Worm (Caenorhabditis elegans) whole organism, late embryonic: ENCODE results near the gene grl-18.

Source experiments
- C08G9.2 ChIP-seq: sonication (generic microtip); optimal IDR thresholded peaks from 2 replicates; lab custom pipeline; 2016; ENCODE audit warnings: mild to moderate bottlenecking, missing genetic modification characterization, moderate library complexity, missing compliant biosample characterization
- K09A11.1 ChIP-seq: sonication (generic microtip); optimal IDR thresholded peaks from 2 replicates; lab custom pipeline; 2017; ENCODE audit warnings: antibody characterized with exemption, mild to moderate bottlenecking, missing genetic modification characterization, missing compliant biosample characterization; ENCODE audit not compliant: insufficient read depth
- Y22D7AL.16 ChIP-seq: sonication (generic microtip); optimal IDR thresholded peaks from 2 replicates; lab custom pipeline; 2016; ENCODE audit warnings: missing genetic modification characterization, missing compliant biosample characterization
- ceh-14 ChIP-seq: sonication (generic microtip); optimal IDR thresholded peaks from 2 replicates; lab custom pipeline; 2016; ENCODE audit warnings: missing genotype, missing genetic modification characterization, missing compliant biosample characterization
- ceh-22 ChIP-seq: sonication (generic microtip); optimal IDR thresholded peaks from 2 replicates; lab custom pipeline; 2017; ENCODE audit warnings: missing biosample characterization, missing genetic modification characterization
- ceh-30 ChIP-seq: fragments of 150-350 bp; optimal IDR thresholded peaks from 2 replicates; lab custom pipeline; 2014; ENCODE audit warnings: missing biosample characterization, missing genetic modification characterization
- ceh-31 ChIP-seq: sonication (generic microtip); optimal IDR thresholded peaks from 2 replicates; lab custom pipeline; 2016; ENCODE audit warnings: missing genetic modification characterization, missing compliant biosample characterization
- ceh-34 ChIP-seq: sonication (generic microtip); optimal IDR thresholded peaks from 2 replicates; lab custom pipeline; 2016; ENCODE audit warnings: mild to moderate bottlenecking, missing genetic modification characterization, missing compliant biosample characterization
- ceh-48 ChIP-seq: sonication (generic microtip); optimal IDR thresholded peaks from 2 replicates; lab custom pipeline; 2016; ENCODE audit warnings: missing genetic modification characterization, inconsistent platforms, missing compliant biosample characterization
- ceh-6 ChIP-seq: fragments of 200-800 bp; sonication (Bioruptor generic); optimal IDR thresholded peaks from 2 replicates; lab custom pipeline; 2018; ENCODE audit warnings: mild to moderate bottlenecking, missing genetic modification characterization, missing compliant biosample characterization
- che-1 ChIP-seq: sonication (generic microtip); optimal IDR thresholded peaks from 2 replicates; lab custom pipeline; 2016; ENCODE audit warnings: mild to moderate bottlenecking, missing genetic modification characterization, missing compliant biosample characterization
- dmd-4 ChIP-seq: sonication (generic microtip); optimal IDR thresholded peaks from 2 replicates; lab custom pipeline; 2016; ENCODE audit warnings: borderline replicate concordance, missing genetic modification characterization, missing compliant biosample characterization
- eyg-1 ChIP-seq: sonication (generic microtip); optimal IDR thresholded peaks from 2 replicates; lab custom pipeline; 2016; ENCODE audit warnings: missing genotype, missing genetic modification characterization, missing compliant biosample characterization
- fkh-10 ChIP-seq: fragments of 150-350 bp; optimal IDR thresholded peaks from 2 replicates; lab custom pipeline; 2014; ENCODE audit warnings: missing biosample characterization, missing genetic modification reagents, missing genetic modification characterization
- gmeb-2 ChIP-seq: sonication (generic microtip); optimal IDR thresholded peaks from 2 replicates; lab custom pipeline; 2016; ENCODE audit warnings: missing genetic modification characterization, inconsistent platforms, missing compliant biosample characterization
- hlh-13 ChIP-seq: fragments of 200-800 bp; sonication (Bioruptor generic); optimal IDR thresholded peaks from 2 replicates; lab custom pipeline; 2018; ENCODE audit warnings: mild to moderate bottlenecking, missing genetic modification characterization, missing compliant biosample characterization
- hlh-15 ChIP-seq: sonication (generic microtip); optimal IDR thresholded peaks from 2 replicates; lab custom pipeline; 2016; ENCODE audit warnings: missing genetic modification characterization, missing compliant biosample characterization
- hlh-30 ChIP-seq: sonication (generic microtip); optimal IDR thresholded peaks from 2 replicates; lab custom pipeline; 2017; ENCODE audit warnings: antibody characterized with exemption, missing genetic modification characterization, missing compliant biosample characterization; ENCODE audit not compliant: insufficient read depth
- hlh-8 ChIP-seq: sonication (generic microtip); optimal IDR thresholded peaks from 2 replicates; lab custom pipeline; 2016; ENCODE audit warnings: missing genotype, missing genetic modification characterization, missing compliant biosample characterization
- lim-6 ChIP-seq: sonication (generic microtip); optimal IDR thresholded peaks from 2 replicates; lab custom pipeline; 2016; ENCODE audit warnings: missing genetic modification characterization, missing compliant biosample characterization
- madf-2 ChIP-seq: sonication (generic microtip); optimal IDR thresholded peaks from 2 replicates; lab custom pipeline; 2017; ENCODE audit warnings: missing genetic modification characterization, missing compliant biosample characterization
- nfya-1 ChIP-seq: sonication (generic microtip); optimal IDR thresholded peaks from 2 replicates; lab custom pipeline; 2017; ENCODE audit warnings: missing genetic modification characterization, mild to moderate bottlenecking, missing compliant biosample characterization, antibody characterized with exemption, moderate library complexity
- odd-2 ChIP-seq: sonication (generic microtip); optimal IDR thresholded peaks from 2 replicates; lab custom pipeline; 2017; ENCODE audit warnings: antibody characterized with exemption, mild to moderate bottlenecking, missing genetic modification characterization, missing compliant biosample characterization
- pat-9 ChIP-seq: fragments of 200-800 bp; sonication (Bioruptor generic); optimal IDR thresholded peaks from 2 replicates; lab custom pipeline; 2018; ENCODE audit warnings: mild to moderate bottlenecking, missing genetic modification characterization, moderate library complexity, missing compliant biosample characterization
- pax-1 ChIP-seq: fragments of 150-350 bp; optimal IDR thresholded peaks from 2 replicates; lab custom pipeline; 2014; ENCODE audit warnings: missing biosample characterization, missing genetic modification characterization
- pha-2 ChIP-seq: sonication (generic microtip); optimal IDR thresholded peaks from 2 replicates; lab custom pipeline; 2017; ENCODE audit warnings: mild to moderate bottlenecking, missing genetic modification characterization, missing compliant biosample characterization
- pqm-1 ChIP-seq: sonication (generic microtip); optimal IDR thresholded peaks from 2 replicates; lab custom pipeline; 2016; ENCODE audit warnings: missing genetic modification characterization, missing compliant biosample characterization
- rnt-1 ChIP-seq: sonication (generic microtip); optimal IDR thresholded peaks from 2 replicates; lab custom pipeline; 2016; ENCODE audit warnings: missing genetic modification characterization, missing compliant biosample characterization
- sox-2 ChIP-seq: fragments of 200-800 bp; sonication (Bioruptor generic); IDR thresholded peaks from 2 replicates; pipeline ENCODE4 v1.3.6; 2022; ENCODE audit warnings: missing genetic modification reagents, missing genetic modification characterization, missing compliant biosample characterization
- sox-4 ChIP-seq: sonication (generic microtip); optimal IDR thresholded peaks from 2 replicates; lab custom pipeline; 2017; ENCODE audit warnings: mild to moderate bottlenecking, missing genetic modification characterization, inconsistent platforms, missing compliant biosample characterization
- syd-9 ChIP-seq: sonication (generic microtip); optimal IDR thresholded peaks from 2 replicates; lab custom pipeline; 2016; ENCODE audit warnings: mild to moderate bottlenecking, missing genetic modification characterization, moderate library complexity, missing compliant biosample characterization
- tbx-7 ChIP-seq: sonication (generic microtip); optimal IDR thresholded peaks from 2 replicates; lab custom pipeline; 2016; ENCODE audit warnings: missing genotype, missing genetic modification characterization, missing compliant biosample characterization
- unc-3 ChIP-seq, 2 experiments: fragments of 200-800 bp in 1 of 2; sonication (Bioruptor generic) in 1 of 2; sonication (generic microtip) in 1 of 2; conservative IDR thresholded peaks in 1 of 2; optimal IDR thresholded peaks in 1 of 2; 2 replicates each; pipeline versions ENCODE4 v1.3.6 to Lab custom; 2016 to 2022; ENCODE audit warnings: missing compliant biosample characterization in 2 of 2, missing genetic modification characterization in 2 of 2, missing genetic modification reagents in 1 of 2
- unc-42 ChIP-seq: sonication (generic microtip); optimal IDR thresholded peaks from 2 replicates; lab custom pipeline; 2016; ENCODE audit warnings: missing genotype, missing genetic modification characterization, missing compliant biosample characterization
- unc-86 ChIP-seq: sonication (generic microtip); optimal IDR thresholded peaks from 2 replicates; lab custom pipeline; 2016; ENCODE audit warnings: missing genetic modification characterization, missing compliant biosample characterization

Gene grl-18

DNA sequence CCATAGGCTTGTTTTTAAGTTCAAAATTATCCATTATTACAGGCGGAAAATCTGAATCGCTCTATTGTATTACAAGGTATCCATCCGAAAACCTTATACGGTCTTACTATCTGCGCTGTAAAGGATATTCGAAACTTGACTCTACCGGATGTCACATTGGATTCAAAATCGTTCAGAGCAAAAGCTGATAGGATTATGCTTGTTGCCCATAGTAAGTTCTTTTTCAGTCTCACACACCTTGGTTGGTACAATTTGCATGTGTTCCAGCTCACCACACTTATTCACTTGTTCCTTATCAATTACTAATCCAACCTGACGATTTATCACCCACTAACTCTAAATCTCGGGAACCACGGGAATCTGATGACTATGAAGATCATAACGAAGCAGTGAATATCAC lies 39.0 kb upstream of the grl-18 start:
- TF ChIP-seq ceh-14 (tag; lab: Kevin White, UChicago) (no peak), hlh-15 (no peak), Y22D7AL.16 (no peak), nfya-1 (no peak), K09A11.1 (tag; lab: Kevin White, UChicago) (no peak), pqm-1 (tag; lab: Kevin White, UChicago) (no peak), pha-2 (tag; lab: Kevin White, UChicago) (no peak), odd-2 (no peak), ceh-22 (no peak), hlh-30 (no peak), tbx-7 (tag; lab: Kevin White, UChicago) (no peak), gmeb-2 (tag; lab: Kevin White, UChicago) (no peak), sox-2 (GFP tag; lab: Robert Waterston, UW) (no peak), ceh-34 (tag; lab: Kevin White, UChicago) (no peak), madf-2 (tag; lab: Kevin White, UChicago) (no peak), che-1 (tag; lab: Kevin White, UChicago) (no peak), rnt-1 (tag; lab: Kevin White, UChicago) (no peak), eyg-1 (no peak)

DNA sequence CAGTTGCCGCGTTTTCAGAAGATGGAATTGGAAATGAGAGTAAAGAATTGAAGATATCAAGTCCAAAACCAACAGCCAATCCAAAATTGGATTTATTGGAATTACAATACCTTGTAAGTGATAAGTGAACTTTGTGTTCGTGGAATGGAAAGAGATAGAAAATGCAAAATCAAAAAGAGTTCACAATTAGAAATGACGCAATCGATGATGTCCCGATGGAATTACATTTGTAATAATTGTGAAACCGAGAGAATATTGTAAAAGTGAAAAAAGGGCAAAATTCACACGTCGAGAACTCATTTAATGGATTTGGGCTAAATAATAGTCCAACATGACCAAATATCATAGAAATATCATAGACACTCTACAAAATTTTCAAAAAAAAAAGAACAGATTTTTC lies 36.5 kb upstream of the grl-18 start:
- TF ChIP-seq dmd-4 (no peak), pat-9 (tag; lab: Kevin White, UChicago) (no peak), K09A11.1 (tag; lab: Kevin White, UChicago) (no peak), odd-2 (no peak), hlh-13 (GFP tag; lab: Kevin White, UChicago) (no peak), pha-2 (tag; lab: Kevin White, UChicago) (no peak), ceh-30 (tag; lab: Kevin White, UChicago) (no peak), pax-1 (tag; lab: Kevin White, UChicago) (no peak), unc-42 (tag; lab: Kevin White, UChicago) (no peak), lim-6 (tag; lab: Kevin White, UChicago) (no peak), ceh-31 (no peak)

DNA sequence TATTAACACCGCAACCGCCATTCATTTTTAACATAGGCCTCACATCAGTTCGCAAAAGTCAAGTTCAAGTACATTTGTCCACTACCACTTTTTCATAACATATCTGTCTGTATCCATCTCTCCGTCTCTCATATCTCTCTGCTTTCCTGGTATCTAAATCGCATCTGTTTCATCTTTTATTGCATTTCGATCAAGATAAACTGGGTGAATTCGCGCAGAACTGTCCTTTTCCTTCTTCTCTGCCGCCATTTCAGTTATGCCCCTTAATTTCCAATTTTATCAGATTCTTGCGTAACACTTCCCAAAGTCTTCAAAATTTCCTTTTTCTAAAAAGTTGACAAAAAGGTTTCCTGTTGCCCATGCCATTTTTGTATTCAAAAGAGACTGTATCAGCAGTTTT lies 34.6 kb upstream of the grl-18 start:
- TF ChIP-seq ceh-48 (no peak), ceh-30 (tag; lab: Kevin White, UChicago) (no peak), rnt-1 (tag; lab: Kevin White, UChicago) (peak; percentile 5)

DNA sequence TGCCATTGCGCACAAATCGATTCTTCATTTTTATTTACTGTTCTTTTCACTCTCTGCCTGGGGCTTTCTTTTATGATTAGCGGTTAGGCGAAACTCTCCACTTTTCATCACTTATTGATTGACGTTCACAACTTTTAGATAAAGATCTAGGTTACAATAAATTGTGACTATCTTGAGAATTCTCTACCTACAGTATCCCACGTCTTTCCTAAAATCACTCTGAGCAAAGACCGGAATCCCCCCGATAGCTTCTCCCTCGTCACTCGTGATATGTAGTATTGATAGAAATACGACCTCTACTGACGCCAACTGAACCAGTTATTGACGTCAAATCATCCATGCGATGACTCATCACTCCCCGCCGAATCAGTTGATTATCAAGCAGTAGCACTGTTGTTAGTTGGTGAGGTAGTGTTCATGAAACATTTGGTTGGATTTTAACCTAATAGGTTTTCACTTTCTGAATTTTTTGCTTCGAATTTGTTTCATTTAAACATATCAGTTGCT lies 33.1 kb upstream of the grl-18 start, which contains the start of gene hir-1:
Gene hir-1 (plus strand): TSS at position 405 of the 507 bp plus-strand sequence.
- TF ChIP-seq lim-6 (tag; lab: Kevin White, UChicago) (no peak), fkh-10 (no peak), ceh-22 (no peak), hlh-8 (tag; lab: Kevin White, UChicago) (no peak), che-1 (tag; lab: Kevin White, UChicago) (no peak), unc-86 (tag; lab: Kevin White, UChicago) (no peak), unc-42 (tag; lab: Kevin White, UChicago) (no peak), sox-4 (tag; lab: Kevin White, UChicago) (no peak), Y22D7AL.16 (no peak), eyg-1 (no peak), pax-1 (tag; lab: Kevin White, UChicago) (no peak), syd-9 (tag; lab: Kevin White, UChicago) (no peak), ceh-31 (no peak), unc-3 (GFP tag; conservative IDR thresholded peaks at IDR 0.05; lab: Robert Waterston, UW) (no peak), unc-3 (tag; optimal IDR thresholded peaks at IDR 0.05; lab: Kevin White, UChicago) (no peak), C08G9.2 (no peak), pqm-1 (tag; lab: Kevin White, UChicago) (no peak), ceh-14 (tag; lab: Kevin White, UChicago) (no peak), hlh-13 (GFP tag; lab: Kevin White, UChicago) (no peak), ceh-6 (GFP tag; lab: Kevin White, UChicago) (no peak)
